Fruit fly (Drosophila melanogaster) whole organism, adult: ENCODE measurements around the gene Grip75.

ENCODE experiments used
- CG12768 ChIP-seq: fragments of 200-800 bp; sonication (Bioruptor generic); optimal IDR thresholded peaks from 2 replicates; lab custom pipeline; 2017; ENCODE audit warnings: missing biosample characterization, missing genetic modification characterization, mild to moderate bottlenecking, moderate library complexity, missing genetic modification reagents
- Clk ChIP-seq: fragments of 200-800 bp; sonication (Bioruptor generic); optimal IDR thresholded peaks from 2 replicates; lab custom pipeline; 2017; ENCODE audit warnings: missing biosample characterization, missing genetic modification characterization
- Crg-1 ChIP-seq: fragments of 200-800 bp; sonication (Bioruptor generic); optimal IDR thresholded peaks from 2 replicates; lab custom pipeline; 2016; ENCODE audit warnings: missing biosample characterization, missing genetic modification characterization
- Hr96 ChIP-seq: fragments of 200-800 bp; sonication (Bioruptor generic); optimal IDR thresholded peaks from 2 replicates; lab custom pipeline; 2016; ENCODE audit warnings: missing biosample characterization, missing genetic modification characterization
- bab1 ChIP-seq: fragments of 200-800 bp; sonication (Bioruptor generic); optimal IDR thresholded peaks from 3 replicates; lab custom pipeline; 2019; ENCODE audit warnings: missing biosample characterization, mild to moderate bottlenecking, missing genetic modification characterization, moderate library complexity
- cic ChIP-seq: fragments of 200-800 bp; sonication (Bioruptor generic); optimal IDR thresholded peaks from 2 replicates; lab custom pipeline; 2017; ENCODE audit warnings: missing biosample characterization, mild to moderate bottlenecking, missing genetic modification characterization, moderate library complexity
- tj ChIP-seq: fragments of 200-800 bp; sonication (Bioruptor generic); optimal IDR thresholded peaks from 3 replicates; lab custom pipeline; 2017; ENCODE audit warnings: missing biosample characterization, mild to moderate bottlenecking, missing genetic modification characterization, moderate library complexity
- toe ChIP-seq: fragments of 200-800 bp; sonication (Bioruptor generic); optimal IDR thresholded peaks from 2 replicates; lab custom pipeline; 2016; ENCODE audit warnings: missing biosample characterization, missing genetic modification characterization

DNA sequence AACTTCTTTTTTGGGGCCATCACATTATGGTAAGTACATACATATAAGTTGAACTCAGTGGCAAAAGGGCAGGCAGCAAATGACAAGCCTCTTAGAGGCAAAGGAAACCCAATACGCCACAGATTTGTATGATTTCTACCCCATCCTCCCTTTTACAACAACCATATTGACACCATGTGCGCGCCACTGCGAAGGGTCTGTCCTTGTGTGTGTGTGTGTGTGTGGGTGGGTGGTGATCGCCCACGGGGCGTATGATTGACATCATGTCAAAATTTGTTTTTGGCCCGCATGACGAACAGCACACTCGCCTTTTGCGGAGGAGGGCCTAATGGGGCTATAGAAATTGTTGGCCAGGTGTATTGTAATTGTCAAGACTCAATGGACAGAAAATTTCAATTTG lies 16.5 kb downstream of the Grip75 start:
- TF ChIP-seq Crg-1 (GFP tag; lab: Kevin White, UChicago) (no peak), Hr96 (GFP tag; lab: Kevin White, UChicago) (no peak), CG12768 (GFP tag; lab: Kevin White, UChicago) (no peak), bab1 (GFP tag; lab: Kevin White, UChicago) (no peak), tj (GFP tag; lab: Kevin White, UChicago) (no peak), toe (GFP tag; lab: Kevin White, UChicago) (no peak), Clk (GFP tag; lab: Kevin White, UChicago) (no peak), cic (no peak)
